Fruit fly (Drosophila melanogaster) ovary, adult (tissue): ENCODE results near the gene Dbp21E2.

Experiments
- CG17801 ChIP-seq: fragments of 200-800 bp; optimal IDR thresholded peaks from 2 replicates; lab custom pipeline; 2019; ENCODE audit warnings: missing biosample characterization, mild to moderate bottlenecking, missing genetic modification characterization, moderate library complexity; ENCODE audit not compliant: partially characterized antibody

Dbp21E2 gene

dm6 chr2L:846167-846868, 34.9 kb downstream of the Dbp21E2 start:
- TF ChIP-seq CG17801 (GFP tag; lab: Kevin White, UChicago), result peak; percentile 16

dm6 chr2L:847189-847987, 36.0 kb downstream of the Dbp21E2 start:
- TF ChIP-seq CG17801 (GFP tag; lab: Kevin White, UChicago), result no peak

dm6 chr2L:847988-848622, 36.7 kb downstream of the Dbp21E2 start:
- no peak for TF ChIP-seq CG17801 (GFP tag; lab: Kevin White, UChicago)

dm6 chr2L:849138-849744, 37.9 kb downstream of the Dbp21E2 start:
- TF ChIP-seq CG17801 (GFP tag; lab: Kevin White, UChicago), result no peak

dm6 chr2L:849787-850512, 38.6 kb downstream of the Dbp21E2 start:
- TF ChIP-seq CG17801 (GFP tag; lab: Kevin White, UChicago), result no peak

- peak; percentile 25 for TF ChIP-seq CG17801 (GFP tag; lab: Kevin White, UChicago)
Observed at dm6 chr2L:850727-851257, 39.4 kb downstream of the Dbp21E2 start, which contains the start of gene drongo. drongo (minus strand) TSS chr2L:851071.

dm6 chr2L:852647-853111, 41.3 kb downstream of the Dbp21E2 start, which contains the start of the genes CG4291 and kraken:
CG4291 (minus strand) TSS chr2L:852730.
kraken (plus strand) TSS chr2L:852768.
- peak; percentile 64 for TF ChIP-seq CG17801 (GFP tag; lab: Kevin White, UChicago)

- TF ChIP-seq CG17801 (GFP tag; lab: Kevin White, UChicago), result no peak
Observed at dm6 chr2L:855052-855547, 43.7 kb downstream of the Dbp21E2 start, which contains the start of gene CG13949. CG13949 (plus strand) TSS chr2L:855337.

- no peak for TF ChIP-seq CG17801 (GFP tag; lab: Kevin White, UChicago)
Observed at dm6 chr2L:856001-856400, 44.6 kb downstream of the Dbp21E2 start.

- TF ChIP-seq CG17801 (GFP tag; lab: Kevin White, UChicago), result no peak
Observed at dm6 chr2L:856690-857488, 45.5 kb downstream of the Dbp21E2 start.

- no peak for TF ChIP-seq CG17801 (GFP tag; lab: Kevin White, UChicago)
Observed at dm6 chr2L:857897-858517, 46.6 kb downstream of the Dbp21E2 start.

dm6 chr2L:859897-860296, 48.5 kb downstream of the Dbp21E2 start, which contains the start of gene CG13950:
CG13950 (plus strand) TSS chr2L:860197.
- no peak for TF ChIP-seq CG17801 (GFP tag; lab: Kevin White, UChicago)
